Worm (Caenorhabditis elegans): ENCODE data around the gene F22B5.6.

DNA sequence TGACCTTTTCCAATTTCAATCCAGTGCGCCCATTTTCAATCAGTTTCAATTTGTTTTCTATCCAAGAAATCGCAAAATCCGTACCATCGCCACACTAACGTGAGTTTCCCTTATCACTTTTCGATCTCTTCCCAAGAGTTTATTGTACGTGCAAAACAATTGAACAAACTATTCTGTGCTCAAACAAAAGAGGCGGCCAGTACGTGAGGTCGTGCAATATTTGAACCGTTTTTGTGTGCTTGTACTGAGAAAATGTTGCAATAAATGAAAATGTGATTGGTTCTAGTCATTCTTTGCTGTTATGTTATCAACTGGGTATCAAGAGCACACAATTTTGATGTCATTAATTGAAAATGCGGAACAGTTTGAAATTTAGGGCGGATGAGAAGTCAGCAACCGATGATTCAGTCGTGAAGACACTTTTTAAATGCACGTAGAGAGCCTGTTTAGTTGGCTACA, 6.3 kb downstream of the F22B5.6 start, which contains the start of gene F22B5.4:
- TF ChIP-seq ref-1 (GFP tag; conservative IDR thresholded peaks at IDR 0.05) (no peak), ztf-23 (GFP tag; IDR thresholded peaks at IDR 0.05) (no peak), flt-1 (GFP tag; IDR thresholded peaks at IDR 0.05) (no peak), med-1 (GFP tag; optimal IDR thresholded peaks at IDR 0.05; ENCODE audit: insufficient read depth) (no peak), tab-1 (GFP tag; IDR thresholded peaks at IDR 0.05) (no peak), klf-2 (GFP tag; conservative IDR thresholded peaks at IDR 0.05) (no peak), cog-1 (tag; optimal IDR thresholded peaks at IDR 0.05) (no peak), T22C8.4 (GFP tag; IDR thresholded peaks at IDR 0.05) (no peak)

All from whole organism, midembryonic.